Worm (Caenorhabditis elegans) whole organism, midembryonic: Measurements from ENCODE around the gene gdi-1.

Source experiments
- T22C8.4 ChIP-seq: fragments of 200-800 bp; sonication (Bioruptor generic); IDR thresholded peaks from 2 replicates; pipeline ENCODE4 v1.3.6; 2022; ENCODE audit warnings: missing genetic modification characterization, missing compliant biosample characterization
- cog-1 ChIP-seq: sonication (generic microtip); optimal IDR thresholded peaks from 2 replicates; lab custom pipeline; 2016; ENCODE audit warnings: missing genetic modification characterization, missing compliant biosample characterization
- flt-1 ChIP-seq: fragments of 200-800 bp; sonication (Bioruptor generic); IDR thresholded peaks from 2 replicates; pipeline ENCODE4 v1.3.6; 2022; ENCODE audit warnings: missing genetic modification characterization, missing compliant biosample characterization
- klf-2 ChIP-seq: fragments of 200-800 bp; sonication (Bioruptor generic); conservative IDR thresholded peaks from 2 replicates; pipeline ENCODE4 v1.3.6; 2022; ENCODE audit warnings: missing genetic modification reagents, missing genetic modification characterization, missing compliant biosample characterization
- med-1 ChIP-seq: sonication (generic microtip); optimal IDR thresholded peaks from 2 replicates; lab custom pipeline; 2017; ENCODE audit warnings: missing genetic modification characterization, mild to moderate bottlenecking, missing compliant biosample characterization, antibody characterized with exemption, missing genetic modification reagents; ENCODE audit not compliant: insufficient read depth
- ztf-23 ChIP-seq: fragments of 200-800 bp; sonication (Bioruptor generic); IDR thresholded peaks from 2 replicates; pipeline ENCODE4 v1.3.6; 2022; ENCODE audit warnings: missing genetic modification reagents, missing genetic modification characterization, missing compliant biosample characterization
- ztf-29 ChIP-seq: fragments of 200-800 bp; sonication (Bioruptor generic); IDR thresholded peaks from 2 replicates; pipeline ENCODE4 v1.3.6; 2022; ENCODE audit warnings: missing genetic modification reagents, missing genetic modification characterization, missing compliant biosample characterization

DNA sequence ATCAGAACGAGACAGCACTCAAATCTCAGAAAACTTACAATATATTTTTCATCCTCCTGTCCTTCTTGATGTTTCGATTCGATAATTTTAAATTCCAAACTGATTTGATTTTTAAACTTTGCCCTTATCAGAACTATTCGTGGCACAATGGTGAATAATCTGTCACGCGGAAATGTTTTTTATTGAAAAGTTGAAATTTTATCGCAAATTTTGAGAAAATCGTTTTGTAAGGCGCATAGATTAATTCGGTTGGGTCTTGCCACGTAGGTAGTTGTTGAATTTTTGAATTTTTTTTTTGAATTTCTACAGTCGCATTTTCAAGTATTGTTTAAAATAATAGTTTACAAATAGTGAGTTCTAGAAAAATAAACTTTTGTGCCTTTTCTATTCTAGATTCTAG lies 31.8 kb downstream of the gdi-1 start, which contains the start of gene ptp-5.2:
- no peak for TF ChIP-seq cog-1 (tag; lab: Kevin White, UChicago)
- TF ChIP-seq ztf-23 (GFP tag; lab: Robert Waterston, UW), result no peak
- no peak for TF ChIP-seq T22C8.4 (GFP tag; lab: Robert Waterston, UW)
- no peak for TF ChIP-seq klf-2 (GFP tag; lab: Robert Waterston, UW)
- TF ChIP-seq med-1 (GFP tag; lab: Kevin White, UChicago), result no peak
- TF ChIP-seq flt-1 (GFP tag; lab: Robert Waterston, UW), result no peak
- no peak for TF ChIP-seq ztf-29 (GFP tag; lab: Robert Waterston, UW)
